Worm (Caenorhabditis elegans) whole organism, L4/young adult: ENCODE results near the gene C12D5.4.

Experiments
- W03F9.2 ChIP-seq: fragments of 150-350 bp; optimal IDR thresholded peaks from 2 replicates; lab custom pipeline; 2014; ENCODE audit warnings: missing biosample characterization, missing genetic modification characterization
- him-1 ChIP-seq: sonication (generic microtip); optimal IDR thresholded peaks from 2 replicates; lab custom pipeline; 2016; ENCODE audit warnings: missing genotype, missing genetic modification reagents, missing genetic modification characterization, missing compliant biosample characterization

DNA sequence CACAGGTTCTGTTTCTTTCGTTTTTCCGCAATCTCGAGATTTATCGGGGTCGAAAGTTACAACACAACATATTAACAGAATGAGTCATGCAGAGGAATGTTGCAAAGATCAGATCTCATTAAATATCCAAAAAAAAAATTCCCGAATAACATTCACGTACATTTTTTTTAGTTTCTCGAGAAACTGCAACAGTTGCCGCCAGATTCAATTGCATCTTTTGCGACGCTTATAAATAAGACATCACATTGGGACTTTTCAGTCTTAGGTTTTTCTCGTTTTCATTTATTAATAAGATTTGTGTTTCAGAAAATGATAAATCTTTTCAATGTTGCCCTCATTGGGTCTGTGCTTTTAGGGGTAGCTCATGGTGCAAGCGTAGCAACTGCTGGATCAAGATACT lies 41.3 kb downstream of the C12D5.4 start, which contains the start of gene ZK105.1:
- no peak for TF ChIP-seq W03F9.2 (tag; lab: Kevin White, UChicago)
- no peak for TF ChIP-seq him-1 (tag; lab: Kevin White, UChicago)
